Fruit fly (Drosophila melanogaster): ENCODE data around the gene Sirt7.
A peak's percentile ranks its signal among the peaks of the same experiment; 100 is the strongest.

The Sirt7 gene

DNA sequence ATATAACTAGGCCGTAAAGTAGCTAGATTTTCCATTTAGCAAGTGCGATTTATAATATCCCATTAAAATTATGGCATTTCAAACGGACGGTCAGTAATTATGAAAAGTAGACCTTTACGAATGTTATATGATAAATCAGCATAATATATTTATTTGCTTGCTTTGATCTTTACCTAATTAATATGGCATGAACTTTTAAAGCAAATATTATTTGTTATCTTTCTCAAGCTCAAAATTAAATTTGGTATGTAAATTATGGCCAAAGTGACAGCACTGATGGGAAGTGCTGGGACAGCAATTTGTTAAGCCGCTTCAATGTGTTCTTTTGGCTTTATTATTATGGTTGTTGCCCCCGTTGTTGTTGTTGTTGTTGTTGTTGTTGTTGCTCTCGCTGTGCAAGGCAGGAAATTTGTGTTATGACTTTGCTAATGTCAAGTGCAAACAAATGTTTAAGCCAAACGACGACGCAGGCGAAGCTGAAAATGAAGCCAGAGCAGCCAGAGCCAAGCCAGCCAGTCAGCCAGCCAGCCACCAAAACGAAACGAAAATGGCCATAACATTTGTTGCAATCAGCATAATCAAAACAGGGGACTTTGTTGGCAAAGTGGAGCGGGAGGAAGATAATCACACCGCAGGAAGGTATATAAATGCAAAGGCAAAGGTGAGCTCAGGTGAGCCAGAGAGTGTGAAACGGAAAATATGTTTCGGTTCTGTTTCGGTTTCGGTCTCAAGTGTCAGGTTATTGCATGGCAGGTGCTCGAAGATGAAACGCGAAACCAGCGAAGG, 27.0 kb downstream of the Sirt7 start:
- TF ChIP-seq bab1 (GFP tag; optimal IDR thresholded peaks at IDR 0.05) (no peak), ovo (GFP tag; optimal IDR thresholded peaks at IDR 0.05) (no peak), CG14711 (tag; optimal IDR thresholded peaks at IDR 0.05) (no peak), CG5204 (GFP tag; optimal IDR thresholded peaks at IDR 0.05) (no peak), CG12768 (GFP tag; optimal IDR thresholded peaks at IDR 0.05) (no peak), Crg-1 (GFP tag; optimal IDR thresholded peaks at IDR 0.05) (no peak), tj (GFP tag; optimal IDR thresholded peaks at IDR 0.05) (peak; percentile 96)

DNA sequence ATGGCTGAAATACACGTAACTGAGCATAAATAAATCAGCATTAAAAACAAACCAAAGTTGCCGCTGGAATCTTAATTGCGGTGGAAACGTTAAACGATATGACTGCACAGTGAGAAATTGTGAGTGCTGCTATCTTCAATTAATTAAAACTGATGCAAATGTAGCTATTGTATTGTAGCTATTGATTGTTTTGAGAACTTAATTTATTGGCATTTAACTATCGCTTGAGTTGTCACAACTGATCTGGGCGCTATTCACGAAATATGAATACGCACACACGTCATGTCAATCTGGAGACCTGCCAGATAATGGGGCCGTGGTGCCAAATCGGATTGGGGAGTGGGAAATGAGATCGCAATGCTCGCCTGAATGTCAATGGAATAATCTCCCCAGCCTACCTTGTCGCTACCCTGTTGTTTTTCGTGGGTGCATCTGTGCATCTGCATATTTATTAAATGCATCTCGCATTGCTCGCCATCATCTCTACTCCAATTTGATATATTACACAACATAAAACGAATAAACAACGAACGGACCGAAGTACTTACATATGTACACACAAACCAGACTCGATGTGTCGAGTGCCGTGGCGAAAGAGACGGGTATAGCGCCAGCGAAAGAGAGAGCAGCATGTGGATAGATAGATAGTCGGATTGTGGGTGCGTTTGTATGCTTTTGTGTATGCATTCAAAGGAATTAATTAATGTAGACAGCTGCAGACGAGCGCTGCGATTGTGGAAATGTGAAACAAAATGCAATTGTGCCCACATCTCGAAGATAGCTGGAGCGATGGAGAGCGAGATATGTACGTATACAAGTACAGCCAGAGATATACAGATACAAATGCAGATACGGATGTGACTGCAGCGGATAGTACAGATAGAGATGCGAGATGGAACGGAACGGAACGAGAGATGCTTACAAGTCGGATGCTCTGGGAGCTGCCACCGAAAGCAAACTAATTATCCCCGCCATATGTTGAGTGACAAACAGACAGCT, 28.0 kb downstream of the Sirt7 start:
- TF ChIP-seq Hr96 (GFP tag; optimal IDR thresholded peaks at IDR 0.05) (no peak), kay (GFP tag; ENCODE audit: borderline replicate concordance) (peak; percentile 66), CG11617 (GFP tag; optimal IDR thresholded peaks at IDR 0.05) (no peak), CG7101 (tag; optimal IDR thresholded peaks at IDR 0.05) (no peak), CG12768 (GFP tag; optimal IDR thresholded peaks at IDR 0.05) (peak; percentile 51), CG7045 (GFP tag; optimal IDR thresholded peaks at IDR 0.05) (peak; percentile 2), cic (GFP tag; optimal IDR thresholded peaks at IDR 0.05) (peak; percentile 5), toe (GFP tag; optimal IDR thresholded peaks at IDR 0.05) (no peak)

- TF ChIP-seq Mnt (GFP tag; optimal IDR thresholded peaks at IDR 0.05) (no peak), bab1 (GFP tag; optimal IDR thresholded peaks at IDR 0.05) (no peak), CG14711 (tag; optimal IDR thresholded peaks at IDR 0.05) (no peak), Clk (GFP tag; optimal IDR thresholded peaks at IDR 0.05) (no peak), CG7101 (tag; optimal IDR thresholded peaks at IDR 0.05) (no peak), tj (GFP tag; optimal IDR thresholded peaks at IDR 0.05) (no peak), CG5204 (GFP tag; optimal IDR thresholded peaks at IDR 0.05) (no peak), toe (GFP tag; optimal IDR thresholded peaks at IDR 0.05) (no peak), CG33017 (tag; optimal IDR thresholded peaks at IDR 0.05) (no peak), pad (GFP tag; optimal IDR thresholded peaks at IDR 0.05) (no peak), cic (GFP tag; optimal IDR thresholded peaks at IDR 0.05) (no peak), CG1620 (GFP tag; optimal IDR thresholded peaks at IDR 0.05) (no peak), Crg-1 (GFP tag; optimal IDR thresholded peaks at IDR 0.05) (no peak), CG7045 (GFP tag; optimal IDR thresholded peaks at IDR 0.05) (no peak), Hr96 (GFP tag; optimal IDR thresholded peaks at IDR 0.05) (no peak), CG11617 (GFP tag; optimal IDR thresholded peaks at IDR 0.05) (no peak), cnc (optimal IDR thresholded peaks at IDR 0.05) (no peak), kay (GFP tag; ENCODE audit: borderline replicate concordance) (no peak)
Observed at dm6 chr3R:29086896-29087295, 31.2 kb downstream of the Sirt7 start.

- TF ChIP-seq ovo (GFP tag; optimal IDR thresholded peaks at IDR 0.05) (peak; percentile 6), CG7101 (tag; optimal IDR thresholded peaks at IDR 0.05) (no peak), kay (GFP tag; ENCODE audit: borderline replicate concordance) (peak; percentile 70), pad (GFP tag; optimal IDR thresholded peaks at IDR 0.05) (peak; percentile 13), bab1 (GFP tag; optimal IDR thresholded peaks at IDR 0.05) (no peak)
Observed at dm6 chr3R:29087302-29087782, 31.6 kb downstream of the Sirt7 start.

- no peak for TF ChIP-seq Mnt (GFP tag; optimal IDR thresholded peaks at IDR 0.05)
- TF ChIP-seq kay (GFP tag; ENCODE audit: borderline replicate concordance) = no peak
- TF ChIP-seq CG12768 (GFP tag; optimal IDR thresholded peaks at IDR 0.05) = no peak
- no peak for TF ChIP-seq Crg-1 (GFP tag; optimal IDR thresholded peaks at IDR 0.05)
- no peak for TF ChIP-seq ovo (GFP tag; optimal IDR thresholded peaks at IDR 0.05)
- no peak for TF ChIP-seq pad (GFP tag; optimal IDR thresholded peaks at IDR 0.05)
- TF ChIP-seq CG14711 (tag; optimal IDR thresholded peaks at IDR 0.05) = no peak
- TF ChIP-seq cnc (optimal IDR thresholded peaks at IDR 0.05) = no peak
- TF ChIP-seq CG33017 (tag; optimal IDR thresholded peaks at IDR 0.05) = no peak
- TF ChIP-seq Hr96 (GFP tag; optimal IDR thresholded peaks at IDR 0.05) = no peak
Observed at dm6 chr3R:29087926-29088487, 32.3 kb downstream of the Sirt7 start.

DNA sequence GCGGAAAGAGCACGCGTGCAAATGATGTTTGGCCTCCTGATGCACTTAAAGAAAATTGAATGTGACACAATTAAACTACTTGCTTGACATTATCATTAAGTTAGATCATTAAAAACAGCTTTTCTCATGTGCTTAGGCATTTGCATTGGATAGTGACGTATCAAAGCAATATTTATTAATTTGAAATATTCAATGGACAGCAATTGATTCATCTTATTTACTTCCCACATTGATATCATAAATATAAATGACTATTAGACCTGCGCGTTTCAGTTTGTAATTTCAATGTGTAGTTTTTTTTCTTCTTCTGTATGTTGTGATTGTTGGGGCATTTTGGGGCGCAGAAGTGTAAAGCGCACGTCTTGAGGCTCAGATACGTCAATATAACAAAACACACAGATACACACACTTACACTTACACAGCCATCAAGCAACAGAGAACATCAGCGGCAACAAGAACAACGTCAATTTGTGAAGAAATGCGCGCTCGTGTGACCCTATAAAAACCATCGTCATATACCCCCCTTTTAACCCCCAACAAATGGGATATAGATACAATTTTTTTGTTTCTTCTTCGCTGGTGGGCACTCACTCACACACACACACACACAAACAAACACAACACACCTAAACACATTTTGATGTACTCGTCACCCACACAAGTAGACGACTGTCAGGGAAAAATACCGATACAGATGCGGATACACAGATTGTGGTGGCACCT, 33.4 kb downstream of the Sirt7 start:
- TF ChIP-seq toe (GFP tag; optimal IDR thresholded peaks at IDR 0.05) = no peak
- TF ChIP-seq kay (GFP tag; ENCODE audit: borderline replicate concordance) = peak; percentile 47
- TF ChIP-seq CG1620 (GFP tag; optimal IDR thresholded peaks at IDR 0.05) = no peak
- peak; percentile 7 for TF ChIP-seq CG5204 (GFP tag; optimal IDR thresholded peaks at IDR 0.05)
- TF ChIP-seq CG14711 (tag; optimal IDR thresholded peaks at IDR 0.05) = peak; percentile 21

Data from whole organism, adult.